Worm (Caenorhabditis elegans) whole organism, young adult: ENCODE results near the gene pyt-1.

ENCODE experiments used
- B0035.1 ChIP-seq: sonication (generic microtip); optimal IDR thresholded peaks from 2 replicates; lab custom pipeline; 2016; ENCODE audit warnings: missing genetic modification characterization, mild to moderate bottlenecking, missing compliant biosample characterization, missing genotype, missing genetic modification reagents
- B0336.3 ChIP-seq: fragments of 200-800 bp; sonication (Bioruptor generic); IDR thresholded peaks from 2 replicates; pipeline ENCODE4 v1.3.6; 2022; ENCODE audit warnings: missing genetic modification characterization, missing compliant biosample characterization
- C17E4.6 ChIP-seq: fragments of 200-800 bp; sonication (Bioruptor generic); IDR thresholded peaks from 2 replicates; pipeline ENCODE4 v1.3.6; 2022; ENCODE audit warnings: missing genetic modification reagents, missing genetic modification characterization, missing compliant biosample characterization
- D2030.7 ChIP-seq: fragments of 200-800 bp; sonication (Bioruptor generic); IDR thresholded peaks from 2 replicates; pipeline ENCODE4 v1.3.6; 2022; ENCODE audit warnings: missing genetic modification reagents, missing genetic modification characterization, missing compliant biosample characterization
- F39B2.1 ChIP-seq: fragments of 200-800 bp; sonication (Bioruptor generic); IDR thresholded peaks from 2 replicates; pipeline ENCODE4 v1.3.6; 2022; ENCODE audit warnings: missing genetic modification reagents, missing genetic modification characterization, missing compliant biosample characterization
- K12H6.12 ChIP-seq: fragments of 200-800 bp; sonication (Bioruptor generic); optimal IDR thresholded peaks from 2 replicates; lab custom pipeline; 2018; ENCODE audit warnings: mild to moderate bottlenecking, missing genetic modification characterization, missing compliant biosample characterization
- Y79H2A.3 ChIP-seq: fragments of 200-800 bp; sonication (Bioruptor generic); conservative IDR thresholded peaks from 2 replicates; pipeline ENCODE4 v1.3.6; 2022; ENCODE audit warnings: missing genetic modification reagents, missing genetic modification characterization, missing compliant biosample characterization
- aptf-3 ChIP-seq: fragments of 200-800 bp; sonication (Bioruptor generic); IDR thresholded peaks from 2 replicates; pipeline ENCODE4 v1.3.6; 2022; ENCODE audit warnings: missing genetic modification characterization, missing compliant biosample characterization
- attf-3 ChIP-seq: fragments of 200-800 bp; sonication (Bioruptor generic); conservative IDR thresholded peaks from 2 replicates; pipeline ENCODE4 v1.3.6; 2022; ENCODE audit warnings: missing genetic modification reagents, missing genetic modification characterization, missing compliant biosample characterization
- bed-1 ChIP-seq: fragments of 200-800 bp; sonication (Bioruptor generic); IDR thresholded peaks from 2 replicates; pipeline ENCODE4 v1.3.6; 2022; ENCODE audit warnings: missing genetic modification reagents, missing genetic modification characterization, missing compliant biosample characterization
- cebp-1 ChIP-seq, 2 experiments: fragments of 200-800 bp in 1 of 2; sonication (Bioruptor generic) in 1 of 2; sonication (generic microtip) in 1 of 2; IDR thresholded peaks in 1 of 2; optimal IDR thresholded peaks in 1 of 2; 2 replicates each; pipeline versions ENCODE4 v1.3.6 to Lab custom; 2017 to 2022; ENCODE audit warnings: missing compliant biosample characterization in 2 of 2, missing genetic modification characterization in 2 of 2, mild to moderate bottlenecking in 1 of 2, missing genetic modification reagents in 1 of 2, moderate library complexity in 1 of 2
- ceh-79 ChIP-seq: sonication (generic microtip); optimal IDR thresholded peaks from 2 replicates; lab custom pipeline; 2017; ENCODE audit warnings: mild to moderate bottlenecking, missing genetic modification characterization, missing compliant biosample characterization
- dpff-1 ChIP-seq: sonication (generic microtip); optimal IDR thresholded peaks from 2 replicates; lab custom pipeline; 2017; ENCODE audit warnings: mild to moderate bottlenecking, missing genetic modification characterization, missing compliant biosample characterization
- dpl-1 ChIP-seq: fragments of 150-350 bp; optimal IDR thresholded peaks from 2 replicates; lab custom pipeline; 2014; ENCODE audit warnings: missing biosample characterization, missing genetic modification reagents, missing genetic modification characterization
- ets-4 ChIP-seq: fragments of 200-800 bp; sonication (Bioruptor generic); optimal IDR thresholded peaks from 2 replicates; lab custom pipeline; 2018; ENCODE audit warnings: mild to moderate bottlenecking, missing genetic modification characterization, missing compliant biosample characterization
- him-1 ChIP-seq: sonication (generic microtip); optimal IDR thresholded peaks from 2 replicates; lab custom pipeline; 2016; ENCODE audit warnings: missing genotype, missing genetic modification reagents, missing genetic modification characterization, missing compliant biosample characterization
- hrde-1 ChIP-seq: sonication (generic microtip); optimal IDR thresholded peaks from 2 replicates; lab custom pipeline; 2016; ENCODE audit warnings: missing genetic modification characterization, mild to moderate bottlenecking, missing compliant biosample characterization, moderate library complexity, missing genotype, missing genetic modification reagents, borderline replicate concordance
- lin-35 ChIP-seq, 3 experiments: fragments of 150-350 bp in 2 of 3; sonication (generic microtip) in 1 of 3; optimal IDR thresholded peaks; 2 replicates each; lab custom pipeline; 2014 to 2018; ENCODE audit warnings: missing biosample characterization in 3 of 3, missing genetic modification characterization in 3 of 3, missing genetic modification reagents in 3 of 3
- lin-54 ChIP-seq: fragments of 200-800 bp; sonication (Bioruptor generic); optimal IDR thresholded peaks from 2 replicates; lab custom pipeline; 2018; ENCODE audit warnings: mild to moderate bottlenecking, missing genetic modification characterization, missing compliant biosample characterization
- lir-1 ChIP-seq: fragments of 200-800 bp; sonication (Bioruptor generic); conservative IDR thresholded peaks from 2 replicates; pipeline ENCODE4 v1.3.6; 2022; ENCODE audit warnings: missing genetic modification reagents, missing genetic modification characterization, missing compliant biosample characterization
- lsl-1 ChIP-seq: fragments of 200-800 bp; sonication (Bioruptor generic); optimal IDR thresholded peaks from 2 replicates; lab custom pipeline; 2018; ENCODE audit warnings: mild to moderate bottlenecking, missing genetic modification characterization, moderate library complexity, missing compliant biosample characterization
- mel-28 ChIP-seq: sonication (generic microtip); optimal IDR thresholded peaks from 2 replicates; lab custom pipeline; 2016; ENCODE audit warnings: borderline replicate concordance, mild to moderate bottlenecking, missing genetic modification characterization, missing compliant biosample characterization
- nfyb-1 ChIP-seq: fragments of 200-800 bp; sonication (Bioruptor generic); IDR thresholded peaks from 2 replicates; pipeline ENCODE4 v1.3.6; 2022; ENCODE audit warnings: missing genetic modification reagents, missing genetic modification characterization, missing compliant biosample characterization
- nhr-179 ChIP-seq: sonication (generic microtip); optimal IDR thresholded peaks from 2 replicates; lab custom pipeline; 2016; ENCODE audit warnings: mild to moderate bottlenecking, missing genetic modification characterization, missing compliant biosample characterization
- nhr-80 ChIP-seq: sonication (generic microtip); optimal IDR thresholded peaks from 2 replicates; lab custom pipeline; 2016; ENCODE audit warnings: missing genetic modification characterization, missing compliant biosample characterization
- pha-4 ChIP-seq: fragments of 150-350 bp; sonication (generic microtip); optimal IDR thresholded peaks from 2 replicates; lab custom pipeline; 2014; ENCODE audit warnings: missing biosample characterization, missing genetic modification reagents, missing genetic modification characterization
- rcor-1 ChIP-seq: fragments of 200-800 bp; sonication (Bioruptor generic); IDR thresholded peaks from 2 replicates; pipeline ENCODE4 v1.3.6; 2022; ENCODE audit warnings: missing genetic modification reagents, missing genetic modification characterization, missing compliant biosample characterization
- rec-8 ChIP-seq, 2 experiments: sonication (generic microtip); optimal IDR thresholded peaks; 2 replicates each; lab custom pipeline; 2016; ENCODE audit warnings: mild to moderate bottlenecking in 2 of 2, missing genetic modification characterization in 2 of 2, missing genetic modification reagents in 2 of 2, missing genotype in 2 of 2, missing biosample characterization in 1 of 2, missing compliant biosample characterization in 1 of 2, moderate library complexity in 1 of 2
- rpc-1 ChIP-seq, 2 experiments: fragments of 150-350 bp in 1 of 2; sonication (generic microtip) in 1 of 2; optimal IDR thresholded peaks; 2 replicates each; lab custom pipeline; 2014 to 2018; ENCODE audit warnings: missing biosample characterization in 1 of 2, missing genetic modification characterization in 1 of 2, missing genetic modification reagents in 1 of 2, missing genotype in 1 of 2
- snpc-3.4 ChIP-seq: sonication (generic microtip); optimal IDR thresholded peaks from 2 replicates; lab custom pipeline; 2017; ENCODE audit warnings: missing genetic modification characterization, mild to moderate bottlenecking, missing compliant biosample characterization, antibody characterized with exemption, moderate library complexity, missing genotype, missing genetic modification reagents
- snpc-4 ChIP-seq, 5 experiments: fragments of 150-350 bp in 1 of 5; sonication (generic microtip) in 4 of 5; optimal IDR thresholded peaks; 2 replicates each; lab custom pipeline; 2014 to 2018; ENCODE audit warnings: missing genetic modification characterization in 5 of 5, missing biosample characterization in 3 of 5, antibody characterized with exemption in 2 of 5, mild to moderate bottlenecking in 2 of 5, missing compliant biosample characterization in 2 of 5, missing genotype in 2 of 5, moderate library complexity in 2 of 5, missing genetic modification reagents in 1 of 5
- unc-62 ChIP-seq: fragments of 150-350 bp; optimal IDR thresholded peaks from 2 replicates; lab custom pipeline; 2014; ENCODE audit warnings: missing biosample characterization, missing genetic modification reagents, missing genetic modification characterization
- ztf-6 ChIP-seq: fragments of 200-800 bp; sonication (Bioruptor generic); IDR thresholded peaks from 2 replicates; pipeline ENCODE4 v1.3.6; 2022; ENCODE audit warnings: missing genetic modification reagents, missing genetic modification characterization, missing compliant biosample characterization

The pyt-1 gene

ce11 chrV:10245615-10246014 lies 16.5 kb upstream of the pyt-1 start:
- no peak for TF ChIP-seq B0336.3 (GFP tag; lab: Robert Waterston, UW)
- TF ChIP-seq unc-62 (GFP tag; lab: Kevin White, UChicago), result peak; percentile 91
- no peak for TF ChIP-seq dpl-1 (GFP tag; lab: Kevin White, UChicago)
- no peak for TF ChIP-seq aptf-3 (GFP tag; lab: Robert Waterston, UW)
- TF ChIP-seq cebp-1 (GFP tag; IDR thresholded peaks at IDR 0.05; lab: Robert Waterston, UW), result no peak
- peak; percentile 34 for TF ChIP-seq cebp-1 (tag; optimal IDR thresholded peaks at IDR 0.05; lab: Kevin White, UChicago)

ce11 chrV:10244018-10244720 lies 15.0 kb upstream of the pyt-1 start:
- peak; percentile 61 for TF ChIP-seq nhr-80 (tag; lab: Kevin White, UChicago)
- TF ChIP-seq lir-1 (GFP tag; lab: Robert Waterston, UW), result no peak

- no peak for TF ChIP-seq K12H6.12 (tag; lab: Kevin White, UChicago)
- no peak for TF ChIP-seq lin-54
- TF ChIP-seq lsl-1 (GFP tag; lab: Kevin White, UChicago), result no peak
- TF ChIP-seq rcor-1, result no peak
- no peak for TF ChIP-seq snpc-3.4 (tag; lab: Kevin White, UChicago)
- no peak for TF ChIP-seq dpl-1 (GFP tag; lab: Kevin White, UChicago)
- TF ChIP-seq ceh-79, result no peak
- no peak for TF ChIP-seq hrde-1 (tag; lab: Kevin White, UChicago)
- no peak for TF ChIP-seq nhr-179 (tag; lab: Kevin White, UChicago)
- TF ChIP-seq F39B2.1, result no peak
- TF ChIP-seq rpc-1 (optimal IDR thresholded peaks at IDR 0.05; lab: Kevin White, UChicago), result no peak
- TF ChIP-seq rpc-1 (tag; optimal IDR thresholded peaks at IDR 0.05; lab: Kevin White, UChicago), result no peak
- TF ChIP-seq bed-1 (GFP tag; lab: Robert Waterston, UW), result no peak
Measured at ce11 chrV:10243105-10243504, 14.0 kb upstream of the pyt-1 start, which contains the start of gene C12D8.9. TSS of gene C12D8.9 (minus strand) at chrV:10243205.

ce11 chrV:10241121-10241803 lies 12.1 kb upstream of the pyt-1 start, which contains the start of the genes C12D8.21 and col-148:
TSS of gene C12D8.21 (minus strand) at chrV:10241188.
TSS of gene col-148 (plus strand) at chrV:10241753.
- TF ChIP-seq attf-3 (GFP tag; lab: Robert Waterston, UW), result no peak
- no peak for TF ChIP-seq rec-8 (tag; optimal IDR thresholded peaks at IDR 0.05; lab: Kevin White, UChicago)
- no peak for TF ChIP-seq pha-4 (tag; lab: Kevin White, UChicago)
- no peak for TF ChIP-seq nfyb-1 (GFP tag; lab: Robert Waterston, UW)
- no peak for TF ChIP-seq D2030.7 (GFP tag; lab: Robert Waterston, UW)
- TF ChIP-seq mel-28 (tag; lab: Kevin White, UChicago), result no peak
- no peak for TF ChIP-seq ztf-6 (GFP tag; lab: Robert Waterston, UW)
- TF ChIP-seq B0035.1 (tag; lab: Kevin White, UChicago), result no peak
- TF ChIP-seq him-1 (tag; lab: Kevin White, UChicago), result no peak
- no peak for TF ChIP-seq K12H6.12 (tag; lab: Kevin White, UChicago)
- no peak for TF ChIP-seq dpff-1 (tag; lab: Kevin White, UChicago)
- TF ChIP-seq lin-35 (GFP tag; optimal IDR thresholded peaks at IDR 0.05; lab: Kevin White, UChicago), result no peak
- TF ChIP-seq C17E4.6 (GFP tag; lab: Robert Waterston, UW), result no peak
- no peak for TF ChIP-seq Y79H2A.3 (GFP tag; lab: Robert Waterston, UW)
- TF ChIP-seq ets-4 (GFP tag; lab: Kevin White, UChicago), result no peak
- TF ChIP-seq snpc-4 (GFP tag; optimal IDR thresholded peaks at IDR 0.05; lab: Kevin White, UChicago), result no peak
- no peak for TF ChIP-seq snpc-4 (tag; optimal IDR thresholded peaks at IDR 0.05; lab: Kevin White, UChicago)
